Fruit fly (Drosophila melanogaster): Measurements from ENCODE around the gene CG13813.

Gene CG13813

DNA sequence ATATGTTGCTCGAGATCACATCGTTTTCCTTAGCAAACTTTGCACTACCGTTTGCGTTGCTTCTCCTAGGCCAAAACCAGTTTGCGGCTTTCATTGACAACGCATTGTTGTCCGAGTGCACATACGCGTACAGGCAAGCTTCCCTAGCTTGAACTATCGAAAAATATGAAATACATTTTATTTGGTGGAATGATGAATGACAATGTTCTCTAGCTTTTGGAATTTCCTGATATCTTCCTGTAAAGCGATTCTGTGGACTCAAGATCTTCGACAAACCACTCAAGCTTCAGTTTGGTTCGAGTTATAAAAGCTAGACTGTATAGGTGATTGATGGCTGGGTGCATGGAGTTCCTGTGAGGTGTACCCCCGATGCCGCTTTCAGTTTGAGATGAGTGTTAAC, 35.6 kb upstream of the CG13813 start (continued):
- TF ChIP-seq pita (GFP tag; optimal IDR thresholded peaks at IDR 0.05) = no peak
- peak; percentile 46 for TF ChIP-seq CG30403 (GFP tag; optimal IDR thresholded peaks at IDR 0.05)
- no peak for TF ChIP-seq CG1832 (GFP tag; optimal IDR thresholded peaks at IDR 0.05)
- TF ChIP-seq D19A (tag; optimal IDR thresholded peaks at IDR 0.05) = peak; percentile 63
- TF ChIP-seq Dek (tag; optimal IDR thresholded peaks at IDR 0.05) = no peak
- peak; percentile 59 to 60 for TF ChIP-seq dpn (GFP tag; optimal IDR thresholded peaks at IDR 0.05)
- TF ChIP-seq tio (GFP tag; optimal IDR thresholded peaks at IDR 0.05) = peak; percentile 2
- TF ChIP-seq CG8944 (GFP tag; optimal IDR thresholded peaks at IDR 0.05) = peak; percentile 63
- TF ChIP-seq CG34376 (GFP tag; optimal IDR thresholded peaks at IDR 0.05) = no peak
- no peak for TF ChIP-seq CG16813 (GFP tag; IDR thresholded peaks at IDR 0.05; ENCODE audit: partially characterized antibody)
- peak; percentile 57 for TF ChIP-seq CG10959 (GFP tag; IDR thresholded peaks at IDR 0.05)
- no peak for TF ChIP-seq MESR4 (GFP tag; optimal IDR thresholded peaks at IDR 0.05)
- TF ChIP-seq danr (GFP tag; IDR thresholded peaks at IDR 0.05) = no peak
- no peak for TF ChIP-seq fru (optimal IDR thresholded peaks at IDR 0.05)
- peak; percentile 76; the same call in 1 of the 2 replicates for TF ChIP-seq stc (GFP tag; IDR thresholded peaks at IDR 0.05)
- TF ChIP-seq salm (tag; optimal IDR thresholded peaks at IDR 0.05) = peak; percentile 56
- peak; percentile 55 for TF ChIP-seq CG12769 (tag; optimal IDR thresholded peaks at IDR 0.05)
- TF ChIP-seq al (GFP tag; IDR thresholded peaks at IDR 0.05) = 0 out of 2 replicates have a peak, but pooled peaks have one; percentile 15
- no peak for TF ChIP-seq CG9215 (GFP tag; IDR thresholded peaks at IDR 0.05)
- TF ChIP-seq CG9727 (GFP tag; optimal IDR thresholded peaks at IDR 0.05) = peak; percentile 31
- TF ChIP-seq CG11723 (GFP tag; optimal IDR thresholded peaks at IDR 0.05) = no peak
- peak; percentile 16; the same call in 1 of the 2 replicates for TF ChIP-seq Atf6 (GFP tag; IDR thresholded peaks at IDR 0.05)
- TF ChIP-seq ftz-f1 (GFP tag; optimal IDR thresholded peaks at IDR 0.05) = no peak
- TF ChIP-seq Hand (GFP tag; optimal IDR thresholded peaks at IDR 0.05) = no peak
- TF ChIP-seq E2f1 (GFP tag; IDR thresholded peaks at IDR 0.05) = no peak
- TF ChIP-seq bcd (GFP tag; optimal IDR thresholded peaks at IDR 0.05) = peak; percentile 38
- no peak for TF ChIP-seq Mad (GFP tag; optimal IDR thresholded peaks at IDR 0.05)
- peak; percentile 71 for TF ChIP-seq CG10366 (GFP tag; IDR thresholded peaks at IDR 0.05)
- peak; percentile 95 for TF ChIP-seq grau (tag; optimal IDR thresholded peaks at IDR 0.05)
- TF ChIP-seq Dbx (GFP tag; IDR thresholded peaks at IDR 0.05) = no peak
- TF ChIP-seq CG1602 (GFP tag; optimal IDR thresholded peaks at IDR 0.05) = peak; percentile 62
- no peak for TF ChIP-seq Doc3 (GFP tag; IDR thresholded peaks at IDR 0.05; ENCODE audit: partially characterized antibody)
- no peak for TF ChIP-seq crol (GFP tag; IDR thresholded peaks at IDR 0.05)
- TF ChIP-seq CG17186 (GFP tag; optimal IDR thresholded peaks at IDR 0.05) = no peak
- no peak for TF ChIP-seq Scr (GFP tag; IDR thresholded peaks at IDR 0.05; ENCODE audit: partially characterized antibody)
- no peak for TF ChIP-seq CG15514 (GFP tag; optimal IDR thresholded peaks at IDR 0.05)
- no peak for TF ChIP-seq emc (GFP tag; optimal IDR thresholded peaks at IDR 0.05)
- TF ChIP-seq zen (tag; optimal IDR thresholded peaks at IDR 0.05) = no peak
- TF ChIP-seq Med (GFP tag) = peak; percentile 87
- peak in 1 of 2 experiments; percentile 56 for TF ChIP-seq Hr78 (GFP tag; optimal IDR thresholded peaks at IDR 0.05)
- TF ChIP-seq Chrac-16 (GFP tag; optimal IDR thresholded peaks at IDR 0.05) = peak; percentile 2
- peak; percentile 42 for TF ChIP-seq pb (GFP tag; optimal IDR thresholded peaks at IDR 0.05)
- TF ChIP-seq hkb (optimal IDR thresholded peaks at IDR 0.05) = no peak
- TF ChIP-seq hkb (GFP tag; IDR thresholded peaks at IDR 0.05) = peak; percentile 72; the same call in 1 of the 2 replicates
- peak; percentile 79 for TF ChIP-seq Sox102F (GFP tag; optimal IDR thresholded peaks at IDR 0.05)
- TF ChIP-seq exex (tag; optimal IDR thresholded peaks at IDR 0.05) = no peak
- TF ChIP-seq CG4404 (GFP tag; IDR thresholded peaks at IDR 0.05) = no peak
- peak; percentile 56; the same call in 1 of the 2 replicates for TF ChIP-seq Rfx (GFP tag; IDR thresholded peaks at IDR 0.05)
- peak; percentile 60 for TF ChIP-seq CoRest (tag; optimal IDR thresholded peaks at IDR 0.05)
- TF ChIP-seq HLH3B (GFP tag; IDR thresholded peaks at IDR 0.05) = peak; percentile 69; the same call in 1 of the 2 replicates
- no peak for TF ChIP-seq Elba2 (GFP tag; optimal IDR thresholded peaks at IDR 0.05)
